Fruit fly (Drosophila melanogaster): Measurements from ENCODE around the gene Coq4.
A peak's percentile ranks its signal among the peaks of the same experiment; 100 is the strongest.

The Coq4 gene

dm6 chr3L:17474711-17475451, 41.5 kb upstream of the Coq4 start, which contains the start of the genes UQCR-Q and CG46525 (continued):
- TF ChIP-seq Scr (GFP tag; IDR thresholded peaks at IDR 0.05; ENCODE audit: partially characterized antibody) (peak; percentile 20), vvl (GFP tag; IDR thresholded peaks at IDR 0.05) (0 out of 2 replicates have a peak, but pooled peaks have one; percentile 26), Six4 (GFP tag; optimal IDR thresholded peaks at IDR 0.05) (no peak), sima (GFP tag; optimal IDR thresholded peaks at IDR 0.05) (no peak), tna (GFP tag; IDR thresholded peaks at IDR 0.05; ENCODE audit: partially characterized antibody) (0 out of 2 replicates have a peak, but pooled peaks have one; percentile 16), tin (GFP tag; optimal IDR thresholded peaks at IDR 0.05) (no peak), CG3065 (GFP tag; optimal IDR thresholded peaks at IDR 0.05) (no peak), bbx (GFP tag; IDR thresholded peaks at IDR 0.05; ENCODE audit: partially characterized antibody) (peak; percentile 45; the same call in 1 of the 2 replicates), CG11085 (GFP tag; IDR thresholded peaks at IDR 0.05) (no peak), CG11247 (GFP tag; IDR thresholded peaks at IDR 0.05) (no peak), insv (GFP tag; optimal IDR thresholded peaks at IDR 0.05) (peak in 1 of 2 experiments; percentile 52), CG9876 (GFP tag; optimal IDR thresholded peaks at IDR 0.05) (no peak), ac (GFP tag; optimal IDR thresholded peaks at IDR 0.05) (no peak), Lpt (GFP tag; optimal IDR thresholded peaks at IDR 0.05) (no peak), Nf-YA (GFP tag; IDR thresholded peaks at IDR 0.05) (no peak), jigr1 (GFP tag; IDR thresholded peaks at IDR 0.05) (no peak; the same call in 2 of the 3 replicates), Lhr (GFP tag; optimal IDR thresholded peaks at IDR 0.05) (peak; percentile 97), Nf-YB (GFP tag; optimal IDR thresholded peaks at IDR 0.05) (peak; percentile 13), CG12299 (tag; optimal IDR thresholded peaks at IDR 0.05) (no peak), Jarid2 (GFP tag; optimal IDR thresholded peaks at IDR 0.05) (no peak), cad (GFP tag; optimal IDR thresholded peaks at IDR 0.05) (no peak), fd64A (GFP tag; optimal IDR thresholded peaks at IDR 0.05) (no peak), Tbp (GFP tag; optimal IDR thresholded peaks at IDR 0.05) (no peak), schlank (tag; optimal IDR thresholded peaks at IDR 0.05) (no peak), peb (GFP tag; IDR thresholded peaks at IDR 0.05) (no peak), CG7745 (tag; optimal IDR thresholded peaks at IDR 0.05) (no peak), CrebB (tag; optimal IDR thresholded peaks at IDR 0.05) (peak; percentile 33), Vsx1 (GFP tag; optimal IDR thresholded peaks at IDR 0.05) (no peak), C15 (GFP tag; IDR thresholded peaks at IDR 0.05) (no peak), CG5953 (GFP tag; IDR thresholded peaks at IDR 0.05) (no peak), ttk (GFP tag; IDR thresholded peaks at IDR 0.05) (no peak), Fer1 (GFP tag; optimal IDR thresholded peaks at IDR 0.05) (peak; percentile 16), CG7963 (GFP tag; IDR thresholded peaks at IDR 0.05; ENCODE audit: partially characterized antibody) (no peak; the same call in 2 of the 3 replicates), oc (tag; optimal IDR thresholded peaks at IDR 0.05) (no peak), CG10462 (GFP tag; optimal IDR thresholded peaks at IDR 0.05) (no peak), sens (GFP tag) (peak; percentile 46), Bteb2 (GFP tag; optimal IDR thresholded peaks at IDR 0.05) (no peak), klu (GFP tag; IDR thresholded peaks at IDR 0.05) (no peak), salm (tag; optimal IDR thresholded peaks at IDR 0.05) (no peak), CG12744 (GFP tag; optimal IDR thresholded peaks at IDR 0.05) (no peak), tll (GFP tag; optimal IDR thresholded peaks at IDR 0.05) (peak in 1 of 2 experiments; percentile 15), CG3726 (GFP tag; IDR thresholded peaks at IDR 0.05) (no peak), Sox100B (GFP tag; optimal IDR thresholded peaks at IDR 0.05) (no peak), ken (GFP tag; IDR thresholded peaks at IDR 0.05) (no peak), Sin3A (optimal IDR thresholded peaks at IDR 0.05) (peak; percentile 25), dmrt99B (tag; optimal IDR thresholded peaks at IDR 0.05) (no peak), CG12236 (GFP tag; optimal IDR thresholded peaks at IDR 0.05) (no peak), Abd-B (GFP tag; optimal IDR thresholded peaks at IDR 0.05) (peak; percentile 52), fu2 (GFP tag; optimal IDR thresholded peaks at IDR 0.05) (no peak), ci (GFP tag; IDR thresholded peaks at IDR 0.05) (no peak), Oaz (GFP tag; IDR thresholded peaks at IDR 0.05) (no peak)
